Fruit fly (Drosophila melanogaster) whole organism, embryonic: Measurements from ENCODE around the gene PLCXD.

Source experiments
- Asciz ChIP-seq: fragments of 200-800 bp; sonication (Bioruptor generic); optimal IDR thresholded peaks from 2 replicates; lab custom pipeline; 2017; ENCODE audit warnings: missing biosample characterization, mild to moderate bottlenecking, missing genetic modification characterization, missing genetic modification reagents
- CG10267 ChIP-seq: fragments of 200-800 bp; sonication (Bioruptor generic); optimal IDR thresholded peaks from 2 replicates; lab custom pipeline; 2018; ENCODE audit warnings: missing biosample characterization, mild to moderate bottlenecking, missing genetic modification characterization, moderate library complexity
- CG10366 ChIP-seq: fragments of 200-800 bp; sonication (Bioruptor generic); IDR thresholded peaks from 2 replicates; pipeline ENCODE4 v1.3.6; 2022; ENCODE audit warnings: missing biosample characterization, missing genetic modification characterization
- CG11695 ChIP-seq: fragments of 200-800 bp; sonication (Bioruptor generic); IDR thresholded peaks from 3 replicates; pipeline ENCODE4 v1.3.6; 2022; ENCODE audit warnings: missing biosample characterization, missing genetic modification characterization
- CG1233 ChIP-seq: fragments of 200-800 bp; sonication (Bioruptor generic); optimal IDR thresholded peaks from 4 replicates; lab custom pipeline; 2018; ENCODE audit warnings: missing biosample characterization, mild to moderate bottlenecking, missing genetic modification characterization
- CG13296 ChIP-seq: fragments of 200-800 bp; sonication (Bioruptor generic); optimal IDR thresholded peaks from 3 replicates; lab custom pipeline; 2018; ENCODE audit warnings: missing biosample characterization, mild to moderate bottlenecking, missing genetic modification characterization
- CG13624 ChIP-seq: fragments of 200-800 bp; sonication (Bioruptor generic); optimal IDR thresholded peaks from 2 replicates; lab custom pipeline; 2016; ENCODE audit warnings: missing biosample characterization, missing genetic modification characterization
- CG16863 ChIP-seq: fragments of 200-800 bp; sonication (Bioruptor generic); optimal IDR thresholded peaks from 3 replicates; lab custom pipeline; 2016; ENCODE audit warnings: missing biosample characterization, missing genetic modification characterization
- CG2875 ChIP-seq: fragments of 200-800 bp; sonication (Bioruptor generic); optimal IDR thresholded peaks from 2 replicates; lab custom pipeline; 2017; ENCODE audit warnings: missing biosample characterization, mild to moderate bottlenecking, missing genetic modification characterization, missing genetic modification reagents
- CG32772 ChIP-seq: fragments of 200-800 bp; sonication (Bioruptor generic); IDR thresholded peaks from 2 replicates; pipeline ENCODE4 v1.3.6; 2022; ENCODE audit warnings: missing biosample characterization, missing genetic modification characterization
- CG3407 ChIP-seq: fragments of 200-800 bp; sonication (Bioruptor generic); optimal IDR thresholded peaks from 2 replicates; lab custom pipeline; 2018; ENCODE audit warnings: missing biosample characterization, mild to moderate bottlenecking, missing genetic modification characterization
- CG3847 ChIP-seq: fragments of 200-800 bp; sonication (Bioruptor generic); IDR thresholded peaks from 2 replicates; pipeline ENCODE4 v1.3.6; 2022; ENCODE audit warnings: missing biosample characterization, missing genetic modification characterization
- CG4328 ChIP-seq: fragments of 200-800 bp; sonication (Bioruptor generic); optimal IDR thresholded peaks from 3 replicates; lab custom pipeline; 2017; ENCODE audit warnings: missing biosample characterization, missing genetic modification reagents, missing genetic modification characterization
- CG5953 ChIP-seq: fragments of 200-800 bp; sonication (Bioruptor generic); IDR thresholded peaks from 2 replicates; pipeline ENCODE4 v1.3.6; 2022; ENCODE audit warnings: missing biosample characterization, missing genetic modification characterization
- CG6272 ChIP-seq: fragments of 200-800 bp; sonication (Bioruptor generic); IDR thresholded peaks from 2 replicates; pipeline ENCODE4 v1.3.6; 2022; ENCODE audit warnings: missing biosample characterization, missing genetic modification characterization
- CG8478 ChIP-seq: fragments of >200 bp; optimal IDR thresholded peaks from 2 replicates; lab custom pipeline; 2018
- CG8924 ChIP-seq: fragments of 200-800 bp; optimal IDR thresholded peaks from 3 replicates; lab custom pipeline; 2019; ENCODE audit warnings: missing biosample characterization, mild to moderate bottlenecking, missing genetic modification characterization, moderate library complexity
- CG9215 ChIP-seq: fragments of 200-800 bp; sonication (Bioruptor generic); IDR thresholded peaks from 2 replicates; pipeline ENCODE4 v1.3.6; 2022; ENCODE audit warnings: missing biosample characterization, missing genetic modification characterization
- CG9876 ChIP-seq: fragments of 200-800 bp; sonication (Bioruptor generic); optimal IDR thresholded peaks from 2 replicates; lab custom pipeline; 2016; ENCODE audit warnings: missing biosample characterization, missing genetic modification characterization
- Dbx ChIP-seq: fragments of 200-800 bp; sonication (Bioruptor generic); IDR thresholded peaks from 3 replicates; pipeline ENCODE4 v1.3.6; 2022; ENCODE audit warnings: missing biosample characterization, missing genetic modification characterization
- Dp ChIP-seq: fragments of 200-800 bp; sonication (Bioruptor generic); optimal IDR thresholded peaks from 2 replicates; lab custom pipeline; 2018; ENCODE audit warnings: missing biosample characterization, mild to moderate bottlenecking, missing genetic modification characterization, moderate library complexity
- Dref ChIP-seq: fragments of 200-800 bp; sonication (Bioruptor generic); IDR thresholded peaks from 2 replicates; pipeline ENCODE4 v1.3.6; 2022; ENCODE audit warnings: missing biosample characterization, missing genetic modification characterization
- Elba2 ChIP-seq: fragments of 200-800 bp; sonication (Bioruptor generic); optimal IDR thresholded peaks from 3 replicates; lab custom pipeline; 2016; ENCODE audit warnings: missing biosample characterization, missing genetic modification characterization
- Hr51 ChIP-seq, 2 experiments: fragments of 200-800 bp; sonication (Bioruptor generic); optimal IDR thresholded peaks; 2 replicates in 1 of 2; 3 replicates in 1 of 2; lab custom pipeline; 2016 to 2018; ENCODE audit warnings: missing biosample characterization in 2 of 2, missing genetic modification characterization in 2 of 2, mild to moderate bottlenecking in 1 of 2, moderate library complexity in 1 of 2
- MESR4 ChIP-seq: fragments of 200-800 bp; sonication (Bioruptor generic); optimal IDR thresholded peaks from 2 replicates; lab custom pipeline; 2018; ENCODE audit warnings: missing biosample characterization, mild to moderate bottlenecking, missing genetic modification characterization, moderate library complexity
- Med ChIP-seq: fragments of 200-800 bp; sonication (Bioruptor generic); peaks from one replicate; lab custom pipeline; 2016; ENCODE audit warnings: missing biosample characterization, missing genetic modification characterization, mild to moderate bottlenecking, inconsistent platforms, moderate library complexity
- Mrtf ChIP-seq: fragments of 200-800 bp; sonication (Bioruptor generic); IDR thresholded peaks from 3 replicates; pipeline ENCODE4 v1.3.6; 2022; ENCODE audit warnings: missing biosample characterization, missing genetic modification characterization
- Oli ChIP-seq: fragments of 200-800 bp; sonication (Bioruptor generic); optimal IDR thresholded peaks from 2 replicates; lab custom pipeline; 2018; ENCODE audit warnings: missing biosample characterization, mild to moderate bottlenecking, missing genetic modification characterization, moderate library complexity
- Pdp1 ChIP-seq, 2 experiments: fragments of 200-800 bp; sonication (Bioruptor generic); optimal IDR thresholded peaks; 3 replicates each; lab custom pipeline; 2016; ENCODE audit warnings: missing biosample characterization in 2 of 2, missing genetic modification characterization in 2 of 2, mild to moderate bottlenecking in 1 of 2, moderate library complexity in 1 of 2
- Sin3A ChIP-seq: fragments of >200 bp; optimal IDR thresholded peaks from 2 replicates; lab custom pipeline; 2018
- YL-1 ChIP-seq: fragments of 200-800 bp; sonication (Bioruptor generic); optimal IDR thresholded peaks from 3 replicates; lab custom pipeline; 2017; ENCODE audit warnings: missing biosample characterization, mild to moderate bottlenecking, missing genetic modification characterization
- ato ChIP-seq: fragments of 200-800 bp; sonication (Bioruptor generic); IDR thresholded peaks from 2 replicates; pipeline ENCODE4 v1.3.6; 2022; ENCODE audit warnings: missing biosample characterization, missing genetic modification characterization; ENCODE audit not compliant: partially characterized antibody
- dan ChIP-seq: fragments of 200-800 bp; sonication (Bioruptor generic); IDR thresholded peaks from 2 replicates; pipeline ENCODE4 v1.3.6; 2022; ENCODE audit warnings: missing biosample characterization, missing genetic modification characterization
- dm ChIP-seq: fragments of 200-800 bp; sonication (Bioruptor generic); optimal IDR thresholded peaks from 3 replicates; lab custom pipeline; 2016; ENCODE audit warnings: missing biosample characterization, missing genetic modification characterization
- eyg ChIP-seq: fragments of 200-800 bp; sonication (Bioruptor generic); optimal IDR thresholded peaks from 3 replicates; lab custom pipeline; 2016; ENCODE audit warnings: missing biosample characterization, missing genetic modification characterization
- fd102C ChIP-seq: fragments of 200-800 bp; sonication (Bioruptor generic); optimal IDR thresholded peaks from 2 replicates; lab custom pipeline; 2018; ENCODE audit warnings: missing biosample characterization, mild to moderate bottlenecking, missing genetic modification characterization, moderate library complexity
- fru ChIP-seq: fragments of >200 bp; optimal IDR thresholded peaks from 2 replicates; lab custom pipeline; 2017
- ftz-f1 ChIP-seq: fragments of 200-800 bp; sonication (Bioruptor generic); optimal IDR thresholded peaks from 2 replicates; lab custom pipeline; 2016; ENCODE audit warnings: missing biosample characterization, missing genetic modification characterization
- gro ChIP-seq: fragments of 200-800 bp; sonication (Bioruptor generic); optimal IDR thresholded peaks from 2 replicates; lab custom pipeline; 2016; ENCODE audit warnings: missing biosample characterization, missing genetic modification characterization
- gsb-n ChIP-seq: fragments of 200-800 bp; sonication (Bioruptor generic); optimal IDR thresholded peaks from 3 replicates; lab custom pipeline; 2018; ENCODE audit warnings: missing biosample characterization, mild to moderate bottlenecking, missing genetic modification characterization
- h ChIP-seq: fragments of >200 bp; optimal IDR thresholded peaks from 2 replicates; lab custom pipeline; 2017
- jigr1 ChIP-seq: fragments of 200-800 bp; sonication (Bioruptor generic); IDR thresholded peaks from 3 replicates; pipeline ENCODE4 v1.3.6; 2022; ENCODE audit warnings: missing biosample characterization, missing genetic modification characterization
- lab ChIP-seq: fragments of 200-800 bp; sonication (Bioruptor generic); optimal IDR thresholded peaks from 3 replicates; lab custom pipeline; 2017; ENCODE audit warnings: missing biosample characterization, missing genetic modification characterization, mild to moderate bottlenecking, moderate library complexity, missing genetic modification reagents
- nerfin-1 ChIP-seq: fragments of 200-800 bp; sonication (Bioruptor generic); optimal IDR thresholded peaks from 3 replicates; lab custom pipeline; 2019; ENCODE audit warnings: missing biosample characterization, mild to moderate bottlenecking, missing genetic modification characterization, moderate library complexity
- prd ChIP-seq, 3 experiments: fragments of >200 bp in 2 of 3; fragments of 200-800 bp in 1 of 3; sonication (Bioruptor generic) in 1 of 3; optimal IDR thresholded peaks in 2 of 3; IDR thresholded peaks in 1 of 3; 2 replicates in 2 of 3; 3 replicates in 1 of 3; pipeline versions ENCODE4 v1.3.6 to Lab custom; 2017 to 2022; ENCODE audit warnings: missing biosample characterization in 1 of 3, missing genetic modification characterization in 1 of 3
- sd ChIP-seq: fragments of 200-800 bp; sonication (Bioruptor generic); optimal IDR thresholded peaks from 3 replicates; lab custom pipeline; 2018; ENCODE audit warnings: missing biosample characterization, mild to moderate bottlenecking, missing genetic modification characterization, moderate library complexity
- sima ChIP-seq: fragments of 200-800 bp; sonication (Bioruptor generic); optimal IDR thresholded peaks from 2 replicates; lab custom pipeline; 2016; ENCODE audit warnings: missing biosample characterization, missing genetic modification characterization
- slp2 ChIP-seq: fragments of 200-800 bp; sonication (Bioruptor generic); optimal IDR thresholded peaks from 2 replicates; lab custom pipeline; 2016; ENCODE audit warnings: missing biosample characterization, missing genetic modification characterization
- so ChIP-seq: fragments of 200-800 bp; sonication (Bioruptor generic); IDR thresholded peaks from 3 replicates; pipeline ENCODE4 v1.3.6; 2022; ENCODE audit warnings: missing biosample characterization, missing genetic modification characterization
- stwl ChIP-seq: fragments of 200-800 bp; sonication (Bioruptor generic); optimal IDR thresholded peaks from 3 replicates; lab custom pipeline; 2018; ENCODE audit warnings: missing biosample characterization, mild to moderate bottlenecking, missing genetic modification characterization, moderate library complexity
- vvl ChIP-seq: fragments of 200-800 bp; sonication (Bioruptor generic); IDR thresholded peaks from 2 replicates; pipeline ENCODE4 v1.3.6; 2022; ENCODE audit warnings: missing biosample characterization, missing genetic modification characterization
- wor ChIP-seq: fragments of 200-800 bp; sonication (Bioruptor generic); IDR thresholded peaks from 2 replicates; pipeline ENCODE4 v1.3.6; 2022; ENCODE audit warnings: missing biosample characterization, missing genetic modification characterization
- zen ChIP-seq: fragments of 200-800 bp; sonication (Bioruptor generic); optimal IDR thresholded peaks from 3 replicates; lab custom pipeline; 2018; ENCODE audit warnings: missing biosample characterization, mild to moderate bottlenecking, missing genetic modification characterization, moderate library complexity

PLCXD gene

DNA sequence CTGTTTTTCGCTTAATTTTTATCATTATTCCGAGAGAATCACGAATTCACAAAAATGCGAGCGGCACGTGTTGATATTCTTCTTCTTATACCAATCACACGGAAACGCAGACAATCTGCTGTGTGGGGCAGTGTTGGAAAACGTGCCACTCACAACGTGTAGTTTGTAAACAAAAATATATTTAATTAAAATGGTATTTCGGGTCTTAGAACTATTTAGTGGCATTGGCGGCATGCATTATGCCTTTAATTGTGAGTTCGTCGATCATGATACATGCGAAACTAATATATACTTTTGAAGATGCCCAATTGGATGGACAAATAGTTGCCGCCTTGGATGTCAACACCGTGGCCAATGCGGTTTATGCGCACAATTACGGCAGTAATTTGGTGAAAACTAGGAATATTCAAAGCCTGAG lies 47.2 kb downstream of the PLCXD start, which contains the start of the genes CG6712 and Mt2 (continued):
- TF ChIP-seq CG3407 (GFP tag; lab: Kevin White, UChicago) (no peak), Mrtf (no peak), Sin3A (lab: Kevin White, UChicago) (peak; percentile 43), Dp (GFP tag; lab: Kevin White, UChicago) (peak; percentile 30), CG5953 (GFP tag; lab: Robert Waterston, UW) (no peak), lab (GFP tag; lab: Kevin White, UChicago) (no peak), dan (GFP tag; lab: Robert Waterston, UW) (no peak), Oli (no peak), fru (lab: Kevin White, UChicago) (no peak), Med (GFP tag; lab: Kevin White, UChicago) (peak; percentile 83), CG9876 (GFP tag; lab: Kevin White, UChicago) (no peak), Dref (GFP tag; lab: Robert Waterston, UW) (0 out of 2 replicates have a peak, but pooled peaks have one; percentile 33), CG9215 (GFP tag; lab: Robert Waterston, UW) (no peak), nerfin-1 (tag; lab: Kevin White, UChicago) (no peak), CG16863 (GFP tag; lab: Kevin White, UChicago) (no peak), ftz-f1 (GFP tag; lab: Kevin White, UChicago) (no peak), sd (tag; lab: Kevin White, UChicago) (peak; percentile 68), dm (GFP tag; lab: Kevin White, UChicago) (peak; percentile 96), gsb-n (tag; lab: Kevin White, UChicago) (peak; percentile 37), Elba2 (GFP tag; lab: Kevin White, UChicago) (peak; percentile 53), zen (no peak), Asciz (GFP tag; lab: Kevin White, UChicago) (no peak), CG8478 (lab: Kevin White, UChicago) (no peak), Pdp1 (GFP tag; optimal IDR thresholded peaks at IDR 0.05; lab: Kevin White, UChicago) (no peak), CG4328 (GFP tag; lab: Kevin White, UChicago) (no peak), slp2 (GFP tag; lab: Kevin White, UChicago) (no peak), wor (GFP tag; lab: Robert Waterston, UW) (no peak), MESR4 (peak; percentile 71), CG10267 (tag; lab: Kevin White, UChicago) (peak; percentile 92), stwl (tag; lab: Kevin White, UChicago) (peak; percentile 64), CG13624 (GFP tag; lab: Kevin White, UChicago) (peak; percentile 18), sima (no peak), CG10366 (GFP tag; lab: Robert Waterston, UW) (no peak), YL-1 (GFP tag; lab: Kevin White, UChicago) (peak; percentile 83), CG6272 (no peak), ato (GFP tag; lab: Robert Waterston, UW) (no peak), eyg (no peak), CG11695 (GFP tag; lab: Robert Waterston, UW) (peak; percentile 30; the same call in 1 of the 3 replicates), Dbx (GFP tag; lab: Robert Waterston, UW) (no peak), CG2875 (GFP tag; lab: Kevin White, UChicago) (no peak), CG1233 (GFP tag; lab: Kevin White, UChicago) (no peak), CG13296 (GFP tag; lab: Kevin White, UChicago) (no peak), CG8924 (tag; lab: Kevin White, UChicago) (no peak), h (lab: Kevin White, UChicago) (no peak), fd102C (no peak), Hr51 (GFP tag; optimal IDR thresholded peaks at IDR 0.05; lab: Kevin White, UChicago) (no peak), prd (optimal IDR thresholded peaks at IDR 0.05; lab: Kevin White, UChicago) (no peak), prd (GFP tag; IDR thresholded peaks at IDR 0.05; lab: Robert Waterston, UW) (peak; percentile 50), gro (GFP tag; lab: Kevin White, UChicago) (peak; percentile 13), CG3847 (GFP tag; lab: Robert Waterston, UW) (no peak), vvl (no peak), jigr1 (no peak), so (no peak), CG32772 (no peak)
